Worm (Caenorhabditis elegans): Measurements from ENCODE around the gene M88.4.

M88.4 gene

ce11 chrIII:4568030-4568429, 19.2 kb downstream of the M88.4 start, which contains the start of gene mlcd-1:
Gene mlcd-1, minus strand, starts transcription at chrIII:4568130.
- TF ChIP-seq rcor-1 (GFP tag; IDR thresholded peaks at IDR 0.05), result no peak
- no peak for TF ChIP-seq B0035.1 (tag; optimal IDR thresholded peaks at IDR 0.05)
- TF ChIP-seq B0261.1 (tag; optimal IDR thresholded peaks at IDR 0.05), result no peak
- no peak for TF ChIP-seq T07F8.4 (tag; optimal IDR thresholded peaks at IDR 0.05)
- TF ChIP-seq pbrm-1 (GFP tag; IDR thresholded peaks at IDR 0.05), result no peak
- no peak for TF ChIP-seq lin-35 (GFP tag; optimal IDR thresholded peaks at IDR 0.05)
- no peak for TF ChIP-seq attf-3 (GFP tag; conservative IDR thresholded peaks at IDR 0.05)
- no peak for TF ChIP-seq snpc-1.1 (tag; optimal IDR thresholded peaks at IDR 0.05; ENCODE audit: insufficient read depth)
- TF ChIP-seq dpl-1 (GFP tag; optimal IDR thresholded peaks at IDR 0.05), result no peak
- TF ChIP-seq egrh-3 (GFP tag; IDR thresholded peaks at IDR 0.05), result no peak
- TF ChIP-seq Y79H2A.3 (GFP tag; conservative IDR thresholded peaks at IDR 0.05), result no peak
- no peak for TF ChIP-seq D2030.7 (GFP tag; IDR thresholded peaks at IDR 0.05)
- no peak for TF ChIP-seq K12H6.12 (tag; optimal IDR thresholded peaks at IDR 0.05)
- TF ChIP-seq T26A5.8 (tag; optimal IDR thresholded peaks at IDR 0.05), result no peak
- TF ChIP-seq mel-28 (tag; optimal IDR thresholded peaks at IDR 0.05; ENCODE audit: borderline replicate concordance), result no peak
- no peak for TF ChIP-seq ceh-100 (GFP tag; IDR thresholded peaks at IDR 0.05)

ce11 chrIII:4568455-4568854, 19.6 kb downstream of the M88.4 start, which contains the start of gene idhg-1:
Gene idhg-1, plus strand, starts transcription at chrIII:4568797.
- TF ChIP-seq sdz-38 (tag; optimal IDR thresholded peaks at IDR 0.05) (no peak), ceh-100 (GFP tag; IDR thresholded peaks at IDR 0.05) (peak; percentile 46; the same call in 1 of the 2 replicates), Y56A3A.18 (GFP tag; IDR thresholded peaks at IDR 0.05) (no peak), nhr-120 (GFP tag; IDR thresholded peaks at IDR 0.05) (no peak), F57C9.4 (tag; optimal IDR thresholded peaks at IDR 0.05) (no peak), zim-3 (tag; optimal IDR thresholded peaks at IDR 0.05) (peak; percentile 7), egl-44 (GFP tag; IDR thresholded peaks at IDR 0.05) (0 out of 2 replicates have a peak, but pooled peaks have one; percentile 55), nhr-179 (tag; optimal IDR thresholded peaks at IDR 0.05) (no peak), ztf-3 (GFP tag; optimal IDR thresholded peaks at IDR 0.05) (no peak), hrde-1 (tag; optimal IDR thresholded peaks at IDR 0.05; ENCODE audit: borderline replicate concordance) (no peak), hlh-26 (GFP tag; conservative IDR thresholded peaks at IDR 0.05) (no peak), B0035.1 (tag; optimal IDR thresholded peaks at IDR 0.05) (peak; percentile 5), T26A5.8 (tag; optimal IDR thresholded peaks at IDR 0.05) (no peak), madf-6 (GFP tag; IDR thresholded peaks at IDR 0.05) (peak; percentile 74), lsy-27 (tag; optimal IDR thresholded peaks at IDR 0.05; ENCODE audit: borderline replicate concordance, insufficient read depth) (no peak), nhr-90 (tag; optimal IDR thresholded peaks at IDR 0.05) (no peak), chd-7 (tag; optimal IDR thresholded peaks at IDR 0.05) (no peak), ztf-22 (GFP tag; optimal IDR thresholded peaks at IDR 0.05) (no peak), lsl-1 (GFP tag; optimal IDR thresholded peaks at IDR 0.05) (peak; percentile 42), ztf-18 (tag; optimal IDR thresholded peaks at IDR 0.05) (peak; percentile 51), B0336.3 (GFP tag; IDR thresholded peaks at IDR 0.05) (no peak; the same call in 1 of the 2 replicates), F10E7.11 (tag; optimal IDR thresholded peaks at IDR 0.05) (no peak), hmg-20 (GFP tag; IDR thresholded peaks at IDR 0.05) (0 out of 2 replicates have a peak, but pooled peaks have one; percentile 64), madf-3 (GFP tag; IDR thresholded peaks at IDR 0.05) (no peak), B0019.2 (GFP tag; conservative IDR thresholded peaks at IDR 0.05) (no peak), F33H1.4 (GFP tag; IDR thresholded peaks at IDR 0.05) (peak; percentile 59; the same call in 1 of the 2 replicates), lin-26 (GFP tag; IDR thresholded peaks at IDR 0.05) (no peak), hmg-1.2 (GFP tag; IDR thresholded peaks at IDR 0.05) (peak; percentile 61), rpc-1 (optimal IDR thresholded peaks at IDR 0.05) (peak; percentile 55), rpc-1 (tag; optimal IDR thresholded peaks at IDR 0.05) (no peak), lin-35 (GFP tag; optimal IDR thresholded peaks at IDR 0.05) (peak in 1 of 3 experiments; percentile 47), snpc-4 (GFP tag; optimal IDR thresholded peaks at IDR 0.05) (no peak), snpc-4 (tag; optimal IDR thresholded peaks at IDR 0.05) (peak in 3 of 4 experiments; percentile 8 to 63 (median 12)), bed-2 (GFP tag; IDR thresholded peaks at IDR 0.05) (no peak), Y79H2A.3 (GFP tag; conservative IDR thresholded peaks at IDR 0.05) (no peak), F37B4.10 (GFP tag; IDR thresholded peaks at IDR 0.05) (no peak)

Measured in whole organism, young adult.